Worm (Caenorhabditis elegans) whole organism, young adult: ENCODE measurements around the gene slc-17.9.
"Not testable (repeated sequence)": the region's sequence is repeated elsewhere in the genome, so short reads cannot be mapped to it uniquely, and the experiment has no call there.

Experiments used
- C06A6.2 ChIP-seq: fragments of 200-800 bp; sonication (Bioruptor generic); conservative IDR thresholded peaks from 2 replicates; pipeline ENCODE4 v1.3.6; 2022; ENCODE audit warnings: missing genetic modification characterization, missing compliant biosample characterization
- F23B12.7 ChIP-seq: sonication (generic microtip); optimal IDR thresholded peaks from 2 replicates; lab custom pipeline; 2017; ENCODE audit warnings: missing genetic modification characterization, mild to moderate bottlenecking, missing compliant biosample characterization, antibody characterized with exemption, moderate library complexity; ENCODE audit not compliant: insufficient read depth
- F33H1.4 ChIP-seq: fragments of 200-800 bp; sonication (Bioruptor generic); IDR thresholded peaks from 2 replicates; pipeline ENCODE4 v1.3.6; 2022; ENCODE audit warnings: missing genetic modification reagents, missing genetic modification characterization, missing compliant biosample characterization
- K11D2.4 ChIP-seq: fragments of 200-800 bp; sonication (Bioruptor generic); IDR thresholded peaks from 2 replicates; pipeline ENCODE4 v1.3.6; 2022; ENCODE audit warnings: missing genetic modification reagents, missing genetic modification characterization, missing compliant biosample characterization
- Y53F4B.3 ChIP-seq: fragments of 200-800 bp; sonication (Bioruptor generic); IDR thresholded peaks from 2 replicates; pipeline ENCODE4 v1.3.6; 2022; ENCODE audit warnings: missing genetic modification reagents, missing genetic modification characterization, missing compliant biosample characterization
- akir-1 ChIP-seq: fragments of 200-800 bp; sonication (Bioruptor generic); optimal IDR thresholded peaks from 2 replicates; lab custom pipeline; 2018; ENCODE audit warnings: mild to moderate bottlenecking, missing genetic modification characterization, moderate library complexity, missing compliant biosample characterization
- ama-1 ChIP-seq, 3 experiments: fragments of 150-350 bp in 1 of 3; sonication (generic microtip) in 2 of 3; optimal IDR thresholded peaks; 2 replicates each; lab custom pipeline; 2014 to 2018; ENCODE audit warnings: missing biosample characterization in 2 of 3, missing genetic modification characterization in 2 of 3, missing genetic modification reagents in 2 of 3
- aptf-2 ChIP-seq: fragments of 200-800 bp; sonication (Bioruptor generic); conservative IDR thresholded peaks from 2 replicates; pipeline ENCODE4 v1.3.6; 2022; ENCODE audit warnings: missing genetic modification reagents, missing genetic modification characterization, missing compliant biosample characterization
- atf-7 ChIP-seq: sonication (generic microtip); optimal IDR thresholded peaks from 2 replicates; lab custom pipeline; 2017; ENCODE audit warnings: mild to moderate bottlenecking, missing genetic modification characterization, missing compliant biosample characterization
- attf-3 ChIP-seq: fragments of 200-800 bp; sonication (Bioruptor generic); conservative IDR thresholded peaks from 2 replicates; pipeline ENCODE4 v1.3.6; 2022; ENCODE audit warnings: missing genetic modification reagents, missing genetic modification characterization, missing compliant biosample characterization
- attf-5 ChIP-seq: fragments of 200-800 bp; sonication (Bioruptor generic); optimal IDR thresholded peaks from 2 replicates; lab custom pipeline; 2018; ENCODE audit warnings: mild to moderate bottlenecking, missing genetic modification characterization, missing compliant biosample characterization
- attf-6 ChIP-seq: fragments of 200-800 bp; sonication (Bioruptor generic); IDR thresholded peaks from 2 replicates; pipeline ENCODE4 v1.3.6; 2022; ENCODE audit warnings: missing genetic modification reagents, missing genetic modification characterization, missing compliant biosample characterization
- bed-2 ChIP-seq: fragments of 200-800 bp; sonication (Bioruptor generic); IDR thresholded peaks from 2 replicates; pipeline ENCODE4 v1.3.6; 2022; ENCODE audit warnings: missing genetic modification reagents, missing genetic modification characterization, missing compliant biosample characterization
- ccch-3 ChIP-seq: fragments of 200-800 bp; sonication (Bioruptor generic); optimal IDR thresholded peaks from 2 replicates; lab custom pipeline; 2018; ENCODE audit warnings: mild to moderate bottlenecking, missing genetic modification characterization, missing compliant biosample characterization
- chd-7 ChIP-seq: sonication (generic microtip); optimal IDR thresholded peaks from 2 replicates; lab custom pipeline; 2016; ENCODE audit warnings: mild to moderate bottlenecking, missing genetic modification characterization, moderate library complexity, missing compliant biosample characterization
- dox-1 ChIP-seq: fragments of 200-800 bp; sonication (Bioruptor generic); IDR thresholded peaks from 2 replicates; pipeline ENCODE4 v1.3.6; 2022; ENCODE audit warnings: missing genetic modification reagents, missing genetic modification characterization, missing compliant biosample characterization
- efl-1 ChIP-seq: fragments of 150-350 bp; optimal IDR thresholded peaks from 2 replicates; lab custom pipeline; 2014; ENCODE audit warnings: missing biosample characterization, missing genetic modification reagents, missing genetic modification characterization
- egl-18 ChIP-seq: fragments of 200-800 bp; sonication (Bioruptor generic); IDR thresholded peaks from 2 replicates; pipeline ENCODE4 v1.3.6; 2022; ENCODE audit warnings: missing genetic modification reagents, missing genetic modification characterization, missing compliant biosample characterization
- egl-44 ChIP-seq: fragments of 200-800 bp; sonication (Bioruptor generic); IDR thresholded peaks from 2 replicates; pipeline ENCODE4 v1.3.6; 2022; ENCODE audit warnings: missing genetic modification reagents, missing genetic modification characterization, missing compliant biosample characterization
- ets-4 ChIP-seq: fragments of 200-800 bp; sonication (Bioruptor generic); optimal IDR thresholded peaks from 2 replicates; lab custom pipeline; 2018; ENCODE audit warnings: mild to moderate bottlenecking, missing genetic modification characterization, missing compliant biosample characterization
- gei-17 ChIP-seq: fragments of 200-800 bp; sonication (Bioruptor generic); optimal IDR thresholded peaks from 2 replicates; lab custom pipeline; 2018; ENCODE audit warnings: mild to moderate bottlenecking, missing genetic modification characterization, missing compliant biosample characterization
- him-1 ChIP-seq: sonication (generic microtip); optimal IDR thresholded peaks from 2 replicates; lab custom pipeline; 2016; ENCODE audit warnings: missing genotype, missing genetic modification reagents, missing genetic modification characterization, missing compliant biosample characterization
- hlh-26 ChIP-seq: fragments of 200-800 bp; sonication (Bioruptor generic); conservative IDR thresholded peaks from 2 replicates; pipeline ENCODE4 v1.3.6; 2022; ENCODE audit warnings: missing genetic modification reagents, missing genetic modification characterization, missing compliant biosample characterization
- hsf-1 ChIP-seq: fragments of 200-800 bp; sonication (Bioruptor generic); IDR thresholded peaks from 2 replicates; pipeline ENCODE4 v1.3.6; 2022; ENCODE audit warnings: missing genetic modification reagents, missing genetic modification characterization, missing compliant biosample characterization
- lag-1 ChIP-seq: fragments of 200-800 bp; sonication (Bioruptor generic); IDR thresholded peaks from 2 replicates; pipeline ENCODE4 v1.3.6; 2022; ENCODE audit warnings: missing genetic modification reagents, missing genetic modification characterization, missing compliant biosample characterization
- let-607 ChIP-seq, 2 experiments: fragments of 200-800 bp in 1 of 2; sonication (Bioruptor generic) in 1 of 2; sonication (generic microtip) in 1 of 2; optimal IDR thresholded peaks; 2 replicates each; lab custom pipeline; 2016 to 2018; ENCODE audit warnings: mild to moderate bottlenecking in 2 of 2, missing compliant biosample characterization in 2 of 2, missing genetic modification characterization in 2 of 2, moderate library complexity in 2 of 2, missing genotype in 1 of 2
- lsy-27 ChIP-seq: sonication (generic microtip); optimal IDR thresholded peaks from 2 replicates; lab custom pipeline; 2017; ENCODE audit warnings: missing genetic modification characterization, mild to moderate bottlenecking, missing compliant biosample characterization, antibody characterized with exemption, missing genotype, borderline replicate concordance; ENCODE audit not compliant: insufficient read depth
- madf-3 ChIP-seq: fragments of 200-800 bp; sonication (Bioruptor generic); IDR thresholded peaks from 2 replicates; pipeline ENCODE4 v1.3.6; 2022; ENCODE audit warnings: missing genetic modification reagents, missing genetic modification characterization, missing compliant biosample characterization
- madf-6 ChIP-seq: fragments of 200-800 bp; sonication (Bioruptor generic); IDR thresholded peaks from 2 replicates; pipeline ENCODE4 v1.3.6; 2022; ENCODE audit warnings: missing genetic modification reagents, missing genetic modification characterization, missing compliant biosample characterization
- madf-8 ChIP-seq: fragments of 200-800 bp; sonication (Bioruptor generic); conservative IDR thresholded peaks from 2 replicates; pipeline ENCODE4 v1.3.6; 2022; ENCODE audit warnings: missing genetic modification reagents, missing genetic modification characterization, missing compliant biosample characterization
- mcd-1 ChIP-seq: fragments of 200-800 bp; sonication (Bioruptor generic); IDR thresholded peaks from 2 replicates; pipeline ENCODE4 v1.3.6; 2022; ENCODE audit warnings: missing genetic modification reagents, missing genetic modification characterization, missing compliant biosample characterization
- mel-28 ChIP-seq: sonication (generic microtip); optimal IDR thresholded peaks from 2 replicates; lab custom pipeline; 2016; ENCODE audit warnings: borderline replicate concordance, mild to moderate bottlenecking, missing genetic modification characterization, missing compliant biosample characterization
- mes-4 ChIP-seq: sonication (generic microtip); optimal IDR thresholded peaks from 2 replicates; lab custom pipeline; 2016; ENCODE audit warnings: missing genotype, missing genetic modification characterization, missing compliant biosample characterization
- mxl-1 ChIP-seq: sonication (generic microtip); optimal IDR thresholded peaks from 2 replicates; lab custom pipeline; 2016; ENCODE audit warnings: missing genetic modification characterization, missing compliant biosample characterization
- nfya-2 ChIP-seq: fragments of 200-800 bp; sonication (Bioruptor generic); IDR thresholded peaks from 2 replicates; pipeline ENCODE4 v1.3.6; 2022; ENCODE audit warnings: missing genetic modification reagents, missing genetic modification characterization, missing compliant biosample characterization
- nfyb-1 ChIP-seq: fragments of 200-800 bp; sonication (Bioruptor generic); IDR thresholded peaks from 2 replicates; pipeline ENCODE4 v1.3.6; 2022; ENCODE audit warnings: missing genetic modification reagents, missing genetic modification characterization, missing compliant biosample characterization
- rcor-1 ChIP-seq: fragments of 200-800 bp; sonication (Bioruptor generic); IDR thresholded peaks from 2 replicates; pipeline ENCODE4 v1.3.6; 2022; ENCODE audit warnings: missing genetic modification reagents, missing genetic modification characterization, missing compliant biosample characterization
- rpc-1 ChIP-seq, 2 experiments: fragments of 150-350 bp in 1 of 2; sonication (generic microtip) in 1 of 2; optimal IDR thresholded peaks; 2 replicates each; lab custom pipeline; 2014 to 2018; ENCODE audit warnings: missing biosample characterization in 1 of 2, missing genetic modification characterization in 1 of 2, missing genetic modification reagents in 1 of 2, missing genotype in 1 of 2
- snpc-1.1 ChIP-seq: sonication (generic microtip); optimal IDR thresholded peaks from 2 replicates; lab custom pipeline; 2017; ENCODE audit warnings: missing genetic modification characterization, mild to moderate bottlenecking, missing compliant biosample characterization, antibody characterized with exemption, moderate library complexity, missing genotype, missing genetic modification reagents; ENCODE audit not compliant: insufficient read depth
- snpc-3.4 ChIP-seq: sonication (generic microtip); optimal IDR thresholded peaks from 2 replicates; lab custom pipeline; 2017; ENCODE audit warnings: missing genetic modification characterization, mild to moderate bottlenecking, missing compliant biosample characterization, antibody characterized with exemption, moderate library complexity, missing genotype, missing genetic modification reagents
- somi-1 ChIP-seq: fragments of 200-800 bp; sonication (Bioruptor generic); optimal IDR thresholded peaks from 2 replicates; lab custom pipeline; 2018; ENCODE audit warnings: mild to moderate bottlenecking, missing genetic modification characterization, missing compliant biosample characterization
- tbx-9 ChIP-seq: sonication (generic microtip); optimal IDR thresholded peaks from 2 replicates; lab custom pipeline; 2016; ENCODE audit warnings: borderline replicate concordance, missing genetic modification characterization, inconsistent platforms, missing compliant biosample characterization
- zfh-2 ChIP-seq: fragments of 200-800 bp; sonication (Bioruptor generic); conservative IDR thresholded peaks from 2 replicates; pipeline ENCODE4 v1.3.6; 2022; ENCODE audit warnings: missing genetic modification reagents, missing genetic modification characterization, missing compliant biosample characterization
- ztf-18 ChIP-seq: sonication (generic microtip); optimal IDR thresholded peaks from 2 replicates; lab custom pipeline; 2016; ENCODE audit warnings: missing genotype, mild to moderate bottlenecking, missing genetic modification characterization, missing compliant biosample characterization
- ztf-25 ChIP-seq: fragments of 200-800 bp; sonication (Bioruptor generic); IDR thresholded peaks from 2 replicates; pipeline ENCODE4 v1.3.6; 2022; ENCODE audit warnings: missing genetic modification reagents, missing genetic modification characterization, missing compliant biosample characterization
- ztf-3 ChIP-seq: fragments of 200-800 bp; sonication (Bioruptor generic); optimal IDR thresholded peaks from 2 replicates; lab custom pipeline; 2018; ENCODE audit warnings: mild to moderate bottlenecking, missing genetic modification characterization, missing compliant biosample characterization

slc-17.9 gene

ce11 chrX:9743513-9743914, 21.2 kb downstream of the slc-17.9 start (continued):
- TF ChIP-seq hlh-26 (GFP tag; lab: Robert Waterston, UW) (peak; percentile 52; the same call in 1 of the 2 replicates), zfh-2 (GFP tag; lab: Robert Waterston, UW) (peak; percentile 86), rpc-1 (optimal IDR thresholded peaks at IDR 0.05; lab: Kevin White, UChicago) (peak; percentile 99), rpc-1 (tag; optimal IDR thresholded peaks at IDR 0.05; lab: Kevin White, UChicago) (peak; percentile 99), attf-6 (GFP tag; lab: Robert Waterston, UW) (peak; percentile 86), egl-44 (peak; percentile 98), aptf-2 (GFP tag; lab: Robert Waterston, UW) (peak; percentile 80), C06A6.2 (GFP tag; lab: Robert Waterston, UW) (peak; percentile 87), dox-1 (GFP tag; lab: Robert Waterston, UW) (peak; percentile 97), hsf-1 (GFP tag; lab: Robert Waterston, UW) (0 out of 2 replicates have a peak, but pooled peaks have one; percentile 68), K11D2.4 (GFP tag; lab: Robert Waterston, UW) (peak; percentile 94), let-607 (tag; optimal IDR thresholded peaks at IDR 0.05; lab: Kevin White, UChicago) (peak; percentile 73 to 87), egl-18 (peak; percentile 89), madf-8 (GFP tag; lab: Robert Waterston, UW) (peak; percentile 33; the same call in 1 of the 2 replicates), atf-7 (tag; lab: Kevin White, UChicago) (peak; percentile 87), nfya-2 (0 out of 2 replicates have a peak, but pooled peaks have one; percentile 76), attf-5 (peak; percentile 87), madf-6 (GFP tag; lab: Robert Waterston, UW) (peak; percentile 80), mcd-1 (GFP tag; lab: Robert Waterston, UW) (peak; percentile 84), snpc-1.1 (peak; percentile 74), tbx-9 (tag; lab: Kevin White, UChicago) (peak; percentile 77), ets-4 (GFP tag; lab: Kevin White, UChicago) (peak; percentile 91), rcor-1 (GFP tag; lab: Robert Waterston, UW) (peak; percentile 95), lag-1 (GFP tag; lab: Robert Waterston, UW) (peak; percentile 93), ztf-25 (GFP tag; lab: Robert Waterston, UW) (peak; percentile 97), gei-17 (peak; percentile 89), him-1 (tag; lab: Kevin White, UChicago) (peak; percentile 98), chd-7 (tag; lab: Kevin White, UChicago) (peak; percentile 97), ztf-18 (tag; lab: Kevin White, UChicago) (peak; percentile 83), mes-4 (tag; lab: Kevin White, UChicago) (peak; percentile 94), ztf-3 (GFP tag; lab: Kevin White, UChicago) (peak; percentile 55), F23B12.7 (tag; lab: Kevin White, UChicago) (peak; percentile 94), Y53F4B.3 (GFP tag; lab: Robert Waterston, UW) (peak; percentile 90), akir-1 (peak; percentile 84), F33H1.4 (GFP tag; lab: Robert Waterston, UW) (peak; percentile 37; the same call in 1 of the 2 replicates), madf-3 (GFP tag; lab: Robert Waterston, UW) (peak; percentile 80), mel-28 (tag; lab: Kevin White, UChicago) (peak; percentile 82), ama-1 (GFP tag; optimal IDR thresholded peaks at IDR 0.05; lab: Kevin White, UChicago) (peak in 1 of 2 experiments; percentile 83), mxl-1 (tag; lab: Kevin White, UChicago) (peak; percentile 95), nfyb-1 (GFP tag; lab: Robert Waterston, UW) (peak; percentile 97), somi-1 (GFP tag; lab: Kevin White, UChicago) (peak; percentile 91), bed-2 (GFP tag; lab: Robert Waterston, UW) (peak; percentile 78), ccch-3 (GFP tag; lab: Kevin White, UChicago) (peak; percentile 39), snpc-3.4 (peak; percentile 86), lsy-27 (tag; lab: Kevin White, UChicago) (peak; percentile 81), efl-1 (GFP tag; lab: Kevin White, UChicago) (peak; percentile 15), attf-3 (GFP tag; lab: Robert Waterston, UW) (peak; percentile 76)
- TF ChIP-seq ama-1 (optimal IDR thresholded peaks at IDR 0.05; lab: Kevin White, UChicago), result not testable (repeated sequence)
